Worm (Caenorhabditis elegans) whole organism, L3 larva: ENCODE measurements around the gene dos-3.

Source experiments
- elt-3 ChIP-seq, 3 experiments: fragments of 150-350 bp in 1 of 3; sonication (generic microtip) in 2 of 3; optimal IDR thresholded peaks; 2 replicates in 2 of 3; 4 replicates in 1 of 3; lab custom pipeline; 2014 to 2017; ENCODE audit warnings: missing biosample characterization in 3 of 3, missing genetic modification characterization in 3 of 3
- pha-4 ChIP-seq: fragments of 150-350 bp; optimal IDR thresholded peaks from 2 replicates; lab custom pipeline; 2014; ENCODE audit warnings: missing biosample characterization, missing genetic modification reagents, missing genetic modification characterization

- no peak for TF ChIP-seq elt-3 (tag; optimal IDR thresholded peaks at IDR 0.05; lab: Kevin White, UChicago)
- no peak for TF ChIP-seq pha-4 (tag; lab: Kevin White, UChicago)
These were observed 44.2 kb upstream of the dos-3 start for ce11 chrIII:883595-883994.
